Worm (Caenorhabditis elegans) whole organism, L4 larva: ENCODE measurements around the gene cdk-12.

Source experiments
- ceh-82 ChIP-seq: sonication (generic microtip); optimal IDR thresholded peaks from 2 replicates; lab custom pipeline; 2017; ENCODE audit warnings: missing biosample characterization, missing genetic modification characterization
- gei-8 ChIP-seq: fragments of 200-800 bp; sonication (Bioruptor generic); optimal IDR thresholded peaks from 2 replicates; lab custom pipeline; 2018; ENCODE audit warnings: mild to moderate bottlenecking, missing genetic modification characterization, missing compliant biosample characterization
- hlh-11 ChIP-seq: fragments of 200-800 bp; sonication (Bioruptor generic); optimal IDR thresholded peaks from 2 replicates; lab custom pipeline; 2018; ENCODE audit warnings: mild to moderate bottlenecking, missing genetic modification characterization, missing compliant biosample characterization
- lin-15B ChIP-seq: fragments of 150-350 bp; sonication (generic microtip); optimal IDR thresholded peaks from 3 replicates; lab custom pipeline; 2014; ENCODE audit warnings: missing biosample characterization, missing genetic modification characterization
- nhr-11 ChIP-seq: fragments of 150-350 bp; optimal IDR thresholded peaks from 2 replicates; lab custom pipeline; 2014; ENCODE audit warnings: missing biosample characterization, missing genetic modification characterization
- nhr-6 ChIP-seq: fragments of 150-350 bp; optimal IDR thresholded peaks from 2 replicates; lab custom pipeline; 2014; ENCODE audit warnings: missing biosample characterization, missing genetic modification characterization
- snpc-4 ChIP-seq: fragments of 150-350 bp; optimal IDR thresholded peaks from 2 replicates; lab custom pipeline; 2014; ENCODE audit warnings: missing biosample characterization, missing genetic modification characterization
- unc-62 ChIP-seq, 3 experiments: fragments of 150-350 bp in 1 of 3; sonication (generic microtip); optimal IDR thresholded peaks in 2 of 3; peaks in 1 of 3; 1 replicate in 1 of 3; 2 replicates in 2 of 3; lab custom pipeline; 2014 to 2017; ENCODE audit warnings: missing biosample characterization in 3 of 3, missing genetic modification characterization in 3 of 3, missing genetic modification reagents in 3 of 3, missing genotype in 1 of 3

DNA sequence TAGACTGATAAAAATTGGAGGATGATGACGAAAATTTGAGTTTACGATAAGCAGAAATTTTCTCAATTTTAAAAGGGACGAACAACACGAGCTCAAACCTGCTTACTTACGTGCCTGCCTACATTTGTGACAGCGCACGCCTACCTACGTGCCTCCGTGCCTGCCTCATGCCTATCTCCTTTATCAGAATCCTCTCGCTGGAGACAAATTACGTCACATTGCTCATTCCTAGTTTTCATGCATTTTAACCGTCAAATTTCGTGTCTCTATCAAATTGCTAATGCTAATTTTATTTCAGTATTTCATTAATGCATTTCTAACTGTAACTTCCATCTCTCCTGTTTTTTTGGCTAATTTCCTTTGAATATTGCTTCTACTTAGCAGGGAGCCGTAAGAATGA lies 48.6 kb downstream of the cdk-12 start, which contains the start of gene pals-27:
- no peak for TF ChIP-seq gei-8 (GFP tag; lab: Kevin White, UChicago)
- TF ChIP-seq ceh-82 (tag; lab: Kevin White, UChicago): no peak
- TF ChIP-seq unc-62 (GFP tag; optimal IDR thresholded peaks at IDR 0.05 in 1 of 2; lab: Kevin White, UChicago): no peak
- TF ChIP-seq unc-62 (tag; optimal IDR thresholded peaks at IDR 0.05; lab: Kevin White, UChicago): no peak
- no peak for TF ChIP-seq nhr-11 (tag; lab: Kevin White, UChicago)
- no peak for TF ChIP-seq snpc-4 (tag; lab: Kevin White, UChicago)
- TF ChIP-seq nhr-6 (tag; lab: Kevin White, UChicago): no peak
- no peak for TF ChIP-seq lin-15B
- TF ChIP-seq hlh-11 (tag; lab: Kevin White, UChicago): no peak
